Worm (Caenorhabditis elegans): Measurements from ENCODE around the gene C35D10.17.

DNA sequence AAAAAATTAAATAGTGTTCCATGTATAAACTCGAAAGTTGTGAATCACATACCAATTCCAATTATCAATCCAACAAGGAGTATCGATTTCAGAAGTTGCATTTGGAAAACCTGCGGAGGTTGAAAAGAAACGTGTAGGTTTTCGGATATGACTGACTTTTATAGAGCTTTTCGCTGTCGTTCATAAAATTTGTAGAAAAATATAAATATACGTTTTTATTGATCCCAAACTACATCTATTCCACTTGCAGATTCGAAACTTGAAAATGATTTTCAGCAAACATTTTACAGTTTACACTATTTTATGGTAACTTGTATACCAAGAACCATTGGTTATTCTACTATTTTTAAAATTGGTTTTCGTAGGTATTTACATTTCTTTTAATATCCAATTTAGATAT lies 24.7 kb upstream of the C35D10.17 start, which contains the start of gene clec-156:
- TF ChIP-seq ztf-11 (tag; optimal IDR thresholded peaks at IDR 0.05) = no peak
- no peak for TF ChIP-seq egl-27 (tag; optimal IDR thresholded peaks at IDR 0.05)

All from whole organism, L3 larva.